Worm (Caenorhabditis elegans) whole organism, late embryonic: Measurements from ENCODE around the gene best-6.

ENCODE experiments used
- ama-1 ChIP-seq: fragments of 150-350 bp; optimal IDR thresholded peaks from 2 replicates; lab custom pipeline; 2014
- che-1 ChIP-seq: sonication (generic microtip); optimal IDR thresholded peaks from 2 replicates; lab custom pipeline; 2016; ENCODE audit warnings: mild to moderate bottlenecking, missing genetic modification characterization, missing compliant biosample characterization
- elt-4 ChIP-seq: sonication (generic microtip); optimal IDR thresholded peaks from 2 replicates; lab custom pipeline; 2016; ENCODE audit warnings: missing genetic modification characterization, missing compliant biosample characterization
- fkh-10 ChIP-seq: fragments of 150-350 bp; optimal IDR thresholded peaks from 2 replicates; lab custom pipeline; 2014; ENCODE audit warnings: missing biosample characterization, missing genetic modification reagents, missing genetic modification characterization
- nhr-11 ChIP-seq: fragments of 150-350 bp; optimal IDR thresholded peaks from 2 replicates; lab custom pipeline; 2014; ENCODE audit warnings: missing biosample characterization, missing genetic modification characterization
- pha-2 ChIP-seq: sonication (generic microtip); optimal IDR thresholded peaks from 2 replicates; lab custom pipeline; 2017; ENCODE audit warnings: mild to moderate bottlenecking, missing genetic modification characterization, missing compliant biosample characterization
- pha-4 ChIP-seq: fragments of 150-350 bp; optimal IDR thresholded peaks from 2 replicates; lab custom pipeline; 2018; ENCODE audit warnings: missing biosample characterization, missing genetic modification reagents, missing genetic modification characterization
- sox-2 ChIP-seq: fragments of 200-800 bp; sonication (Bioruptor generic); IDR thresholded peaks from 2 replicates; pipeline ENCODE4 v1.3.6; 2022; ENCODE audit warnings: missing genetic modification reagents, missing genetic modification characterization, missing compliant biosample characterization
- tbx-2 ChIP-seq: sonication (generic microtip); optimal IDR thresholded peaks from 2 replicates; lab custom pipeline; 2016; ENCODE audit warnings: missing genetic modification characterization, missing compliant biosample characterization
- unc-55 ChIP-seq: sonication (generic microtip); optimal IDR thresholded peaks from 2 replicates; lab custom pipeline; 2017; ENCODE audit warnings: missing biosample characterization, missing genetic modification reagents, missing genetic modification characterization
- unc-86 ChIP-seq: sonication (generic microtip); optimal IDR thresholded peaks from 2 replicates; lab custom pipeline; 2016; ENCODE audit warnings: missing genetic modification characterization, missing compliant biosample characterization

- no peak for TF ChIP-seq pha-2 (tag; lab: Kevin White, UChicago)
- TF ChIP-seq ama-1 (lab: Kevin White, UChicago), result no peak
- no peak for TF ChIP-seq elt-4
- TF ChIP-seq unc-86, result no peak
- no peak for TF ChIP-seq nhr-11 (tag; lab: Kevin White, UChicago)
- TF ChIP-seq fkh-10 (GFP tag; lab: Kevin White, UChicago), result no peak
- no peak for TF ChIP-seq pha-4 (tag; lab: Kevin White, UChicago)
- no peak for TF ChIP-seq sox-2
- no peak for TF ChIP-seq unc-55 (GFP tag; lab: Kevin White, UChicago)
- TF ChIP-seq tbx-2 (tag; lab: Kevin White, UChicago), result no peak
- no peak for TF ChIP-seq che-1
These were observed 40.3 kb downstream of the best-6 start, which contains the start of gene E03H12.7 for ce11 chrIV:4988531-4988930.
